Worm (Caenorhabditis elegans) whole organism, early embryonic: ENCODE data around the gene dop-6.
"Not testable (repeated sequence)": the region's sequence is repeated elsewhere in the genome, so short reads cannot be mapped to it uniquely, and the experiment has no call there.

ENCODE experiments used
- B0310.2 ChIP-seq: sonication (generic microtip); optimal IDR thresholded peaks from 2 replicates; lab custom pipeline; 2016; ENCODE audit warnings: mild to moderate bottlenecking, missing genetic modification characterization, missing compliant biosample characterization
- F13C5.2 ChIP-seq: sonication (generic microtip); optimal IDR thresholded peaks from 2 replicates; lab custom pipeline; 2017; ENCODE audit warnings: mild to moderate bottlenecking, missing genetic modification characterization, inconsistent platforms, missing compliant biosample characterization
- aly-1 ChIP-seq: sonication (generic microtip); optimal IDR thresholded peaks from 2 replicates; lab custom pipeline; 2016; ENCODE audit warnings: missing genetic modification characterization, missing compliant biosample characterization
- ama-1 ChIP-seq: fragments of 150-350 bp; optimal IDR thresholded peaks from 2 replicates; lab custom pipeline; 2014
- ceh-13 ChIP-seq: fragments of 200-800 bp; sonication (Bioruptor generic); optimal IDR thresholded peaks from 2 replicates; lab custom pipeline; 2018; ENCODE audit warnings: mild to moderate bottlenecking, missing genetic modification characterization, missing compliant biosample characterization
- ceh-36 ChIP-seq: sonication (generic microtip); optimal IDR thresholded peaks from 2 replicates; lab custom pipeline; 2016; ENCODE audit warnings: missing genetic modification characterization, inconsistent platforms, missing compliant biosample characterization
- ets-7 ChIP-seq: sonication (generic microtip); optimal IDR thresholded peaks from 2 replicates; lab custom pipeline; 2016; ENCODE audit warnings: missing genotype, missing genetic modification characterization, missing compliant biosample characterization
- flt-1 ChIP-seq: fragments of 200-800 bp; sonication (Bioruptor generic); IDR thresholded peaks from 2 replicates; pipeline ENCODE4 v1.3.6; 2022; ENCODE audit warnings: missing genetic modification characterization, missing compliant biosample characterization
- hmbx-1 ChIP-seq: sonication (generic microtip); optimal IDR thresholded peaks from 2 replicates; lab custom pipeline; 2016; ENCODE audit warnings: mild to moderate bottlenecking, missing genetic modification characterization, missing compliant biosample characterization
- hmg-4 ChIP-seq: fragments of 200-800 bp; sonication (Bioruptor generic); optimal IDR thresholded peaks from 2 replicates; lab custom pipeline; 2018; ENCODE audit warnings: mild to moderate bottlenecking, missing genetic modification characterization, missing compliant biosample characterization
- hnd-1 ChIP-seq: sonication (generic microtip); optimal IDR thresholded peaks from 2 replicates; lab custom pipeline; 2016; ENCODE audit warnings: missing genetic modification characterization, missing compliant biosample characterization
- pes-1 ChIP-seq: fragments of 200-800 bp; sonication (Bioruptor generic); IDR thresholded peaks from 2 replicates; pipeline ENCODE4 v1.3.6; 2022; ENCODE audit warnings: missing genetic modification reagents, missing genetic modification characterization, missing compliant biosample characterization
- scrt-1 ChIP-seq: fragments of 200-800 bp; sonication (Bioruptor generic); IDR thresholded peaks from 2 replicates; pipeline ENCODE4 v1.3.6; 2022; ENCODE audit warnings: missing genetic modification characterization, missing compliant biosample characterization
- sea-1 ChIP-seq: fragments of 200-800 bp; sonication (Bioruptor generic); conservative IDR thresholded peaks from 2 replicates; pipeline ENCODE4 v1.3.6; 2022; ENCODE audit warnings: missing genetic modification characterization, missing compliant biosample characterization
- tbx-11 ChIP-seq: fragments of 200-800 bp; sonication (Bioruptor generic); IDR thresholded peaks from 2 replicates; pipeline ENCODE4 v1.3.6; 2022; ENCODE audit warnings: missing genetic modification characterization, missing compliant biosample characterization
- tbx-37 ChIP-seq: fragments of 200-800 bp; sonication (Bioruptor generic); conservative IDR thresholded peaks from 2 replicates; pipeline ENCODE4 v1.3.6; 2022; ENCODE audit warnings: missing genetic modification reagents, missing genetic modification characterization, missing compliant biosample characterization
- tra-4 ChIP-seq: sonication (generic microtip); optimal IDR thresholded peaks from 2 replicates; lab custom pipeline; 2017; ENCODE audit warnings: missing genetic modification characterization, missing compliant biosample characterization

Gene dop-6

ce11 chrX:4335950-4336349, 15.3 kb downstream of the dop-6 start, which contains the start of gene cst-2:
TSS of gene cst-2 (minus strand) at chrX:4336050.
- TF ChIP-seq F13C5.2 (tag; lab: Kevin White, UChicago); ceh-13; scrt-1 (GFP tag; lab: Robert Waterston, UW): not testable (repeated sequence)

ce11 chrX:4339332-4339731, 18.7 kb downstream of the dop-6 start, which contains the start of gene cst-1:
TSS of gene cst-1 (plus strand) at chrX:4339632.
- not testable (repeated sequence) for TF ChIP-seq ceh-36 (tag; lab: Kevin White, UChicago); scrt-1 (GFP tag; lab: Robert Waterston, UW); tbx-11

- TF ChIP-seq pes-1 (GFP tag; lab: Robert Waterston, UW) (no peak), tbx-37 (GFP tag; lab: Robert Waterston, UW) (no peak), B0310.2 (tag; lab: Kevin White, UChicago) (no peak), ama-1 (lab: Kevin White, UChicago) (no peak), F13C5.2 (tag; lab: Kevin White, UChicago) (no peak), hmbx-1 (no peak)
Observed at ce11 chrX:4342730-4343129, 22.1 kb downstream of the dop-6 start.

- TF ChIP-seq pes-1 (GFP tag; lab: Robert Waterston, UW) (no peak), scrt-1 (GFP tag; lab: Robert Waterston, UW) (0 out of 2 replicates have a peak, but pooled peaks have one; percentile 40)
Observed at ce11 chrX:4343915-4344314, 23.3 kb downstream of the dop-6 start, which contains the start of gene F14H12.3. TSS of gene F14H12.3 (plus strand) at chrX:4344215.

ce11 chrX:4350198-4350597, 29.5 kb downstream of the dop-6 start, which contains the start of gene F14H12.2:
TSS of gene F14H12.2 (plus strand) at chrX:4350498.
- TF ChIP-seq ets-7: no peak
- no peak for TF ChIP-seq B0310.2 (tag; lab: Kevin White, UChicago)
- TF ChIP-seq tbx-37 (GFP tag; lab: Robert Waterston, UW): no peak
- TF ChIP-seq flt-1 (GFP tag; lab: Robert Waterston, UW): no peak
- TF ChIP-seq aly-1 (tag; lab: Kevin White, UChicago): no peak
- TF ChIP-seq F13C5.2 (tag; lab: Kevin White, UChicago): no peak
- no peak for TF ChIP-seq pes-1 (GFP tag; lab: Robert Waterston, UW)
- no peak for TF ChIP-seq sea-1

- no peak for TF ChIP-seq ama-1 (lab: Kevin White, UChicago)
- TF ChIP-seq hmbx-1: no peak
- no peak for TF ChIP-seq scrt-1 (GFP tag; lab: Robert Waterston, UW)
- TF ChIP-seq ceh-13: no peak
- TF ChIP-seq F13C5.2 (tag; lab: Kevin White, UChicago): no peak
- no peak for TF ChIP-seq tra-4
- TF ChIP-seq tbx-37 (GFP tag; lab: Robert Waterston, UW): no peak
- TF ChIP-seq B0310.2 (tag; lab: Kevin White, UChicago): no peak
- TF ChIP-seq sea-1: no peak
- no peak for TF ChIP-seq hmg-4 (GFP tag; lab: Kevin White, UChicago)
- TF ChIP-seq pes-1 (GFP tag; lab: Robert Waterston, UW): no peak
- no peak for TF ChIP-seq flt-1 (GFP tag; lab: Robert Waterston, UW)
- no peak for TF ChIP-seq ceh-36 (tag; lab: Kevin White, UChicago)
- TF ChIP-seq aly-1 (tag; lab: Kevin White, UChicago): no peak
Observed at ce11 chrX:4353318-4353717, 32.7 kb downstream of the dop-6 start, which contains the start of gene col-165. TSS of gene col-165 (plus strand) at chrX:4353618.

- no peak for TF ChIP-seq aly-1 (tag; lab: Kevin White, UChicago)
- TF ChIP-seq scrt-1 (GFP tag; lab: Robert Waterston, UW): no peak
- TF ChIP-seq B0310.2 (tag; lab: Kevin White, UChicago): no peak
Observed at ce11 chrX:4357467-4357866, 36.8 kb downstream of the dop-6 start, which contains the start of gene F14H12.6. TSS of gene F14H12.6 (minus strand) at chrX:4357567.

ce11 chrX:4359030-4359429, 38.4 kb downstream of the dop-6 start:
- no peak for TF ChIP-seq B0310.2 (tag; lab: Kevin White, UChicago)
- TF ChIP-seq flt-1 (GFP tag; lab: Robert Waterston, UW): no peak
- TF ChIP-seq hmbx-1: no peak
- no peak for TF ChIP-seq pes-1 (GFP tag; lab: Robert Waterston, UW)
- no peak for TF ChIP-seq aly-1 (tag; lab: Kevin White, UChicago)
- no peak for TF ChIP-seq F13C5.2 (tag; lab: Kevin White, UChicago)
- no peak for TF ChIP-seq tbx-11
- TF ChIP-seq sea-1: no peak

- no peak for TF ChIP-seq aly-1 (tag; lab: Kevin White, UChicago)
- TF ChIP-seq hmbx-1: no peak
- no peak for TF ChIP-seq scrt-1 (GFP tag; lab: Robert Waterston, UW)
- TF ChIP-seq flt-1 (GFP tag; lab: Robert Waterston, UW): no peak
- no peak for TF ChIP-seq hmg-4 (GFP tag; lab: Kevin White, UChicago)
- TF ChIP-seq ceh-36 (tag; lab: Kevin White, UChicago): no peak
- no peak for TF ChIP-seq B0310.2 (tag; lab: Kevin White, UChicago)
- TF ChIP-seq tbx-37 (GFP tag; lab: Robert Waterston, UW): no peak
- no peak for TF ChIP-seq sea-1
- TF ChIP-seq hnd-1 (tag; lab: Kevin White, UChicago): no peak
- no peak for TF ChIP-seq pes-1 (GFP tag; lab: Robert Waterston, UW)
- no peak for TF ChIP-seq ets-7
- no peak for TF ChIP-seq tbx-11
Observed at ce11 chrX:4362522-4362921, 41.9 kb downstream of the dop-6 start, which contains the start of gene F14H12.7. TSS of gene F14H12.7 (minus strand) at chrX:4362622.
